Fruit fly (Drosophila melanogaster) Kc167 (cell line): Measurements from ENCODE around the gene CCDC53.

Source experiments
- Myc ChIP-seq: fragments of >200 bp; optimal IDR thresholded peaks from 2 replicates; lab custom pipeline; 2017; ENCODE audit warnings: missing external identifiers
- Sin3A ChIP-seq: fragments of >200 bp; optimal IDR thresholded peaks from 2 replicates; lab custom pipeline; 2018; ENCODE audit warnings: missing external identifiers
- h ChIP-seq: fragments of >200 bp; optimal IDR thresholded peaks from 3 replicates; lab custom pipeline; 2018; ENCODE audit warnings: missing external identifiers
- insv ChIP-seq: fragments of >200 bp; optimal IDR thresholded peaks from 3 replicates; lab custom pipeline; 2018; ENCODE audit warnings: missing external identifiers
- psq ChIP-seq: fragments of >200 bp; optimal IDR thresholded peaks from 2 replicates; lab custom pipeline; 2017; ENCODE audit warnings: missing external identifiers
- ttk ChIP-seq: sonication (Bioruptor generic); optimal IDR thresholded peaks from 2 replicates; lab custom pipeline; 2017; ENCODE audit warnings: missing external identifiers

CCDC53 gene

dm6 chr2L:8081640-8082485, 41.0 kb downstream of the CCDC53 start:
- TF ChIP-seq h = no peak
- TF ChIP-seq Myc = no peak
- no peak for TF ChIP-seq insv (lab: Kevin White, UChicago)
- TF ChIP-seq Sin3A = no peak
- TF ChIP-seq psq = no peak
- TF ChIP-seq ttk = no peak

DNA sequence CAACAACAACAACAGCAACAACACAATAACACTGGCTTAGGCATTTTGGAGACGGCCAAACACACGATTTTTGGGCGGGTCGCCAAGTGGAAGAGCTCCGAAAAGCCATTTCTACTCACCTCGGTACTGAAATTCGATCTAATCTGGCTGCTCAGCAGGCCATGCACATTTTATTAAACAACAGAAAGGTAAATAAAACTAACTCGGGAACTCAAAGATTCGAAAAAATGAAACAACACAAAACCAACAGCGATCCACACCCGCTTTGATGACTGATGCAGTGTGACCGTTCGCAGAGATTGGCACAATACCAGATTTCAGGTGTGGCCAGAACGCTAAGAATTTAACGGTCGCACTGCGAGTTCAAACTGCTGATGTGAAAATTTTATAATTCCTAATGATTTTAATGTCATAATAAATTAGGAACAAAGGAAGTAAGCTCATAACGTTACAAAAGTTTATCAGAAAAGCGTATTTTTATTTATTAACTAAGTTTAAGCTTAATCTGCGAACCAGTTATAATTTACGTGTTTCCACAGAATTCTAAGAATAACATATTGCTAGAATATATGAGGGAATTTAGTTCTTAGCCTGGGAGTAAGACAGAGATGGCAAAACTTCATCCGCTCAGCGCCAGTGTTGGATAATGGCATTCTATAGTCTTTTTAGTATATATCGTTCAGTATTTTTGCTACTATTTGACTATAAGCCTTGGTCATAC, 41.9 kb downstream of the CCDC53 start, which contains the start of gene Mcr:
TSS of gene Mcr (minus strand) at position 291 of the 721 bp plus-strand sequence.
- TF ChIP-seq Sin3A = no peak
- TF ChIP-seq psq = no peak
- no peak for TF ChIP-seq Myc
- TF ChIP-seq h = no peak
- TF ChIP-seq insv (lab: Kevin White, UChicago) = no peak
- TF ChIP-seq ttk = no peak

- no peak for TF ChIP-seq Sin3A
- no peak for TF ChIP-seq h
- no peak for TF ChIP-seq insv (lab: Kevin White, UChicago)
- TF ChIP-seq ttk = no peak
- no peak for TF ChIP-seq Myc
- TF ChIP-seq psq = no peak
These were observed 42.3 kb downstream of the CCDC53 start, which contains the start of gene Bsg for dm6 chr2L:8083413-8083426. TSS of gene Bsg (plus strand) at chr2L:8083420.

dm6 chr2L:8083427-8084295, 42.8 kb downstream of the CCDC53 start:
- TF ChIP-seq Sin3A (no peak), ttk (no peak), insv (lab: Kevin White, UChicago) (no peak), Myc (no peak), psq (no peak), h (no peak)

dm6 chr2L:8084349-8085203, 43.7 kb downstream of the CCDC53 start:
- TF ChIP-seq Sin3A (no peak), ttk (no peak), insv (lab: Kevin White, UChicago) (no peak), Myc (no peak), h (no peak)

DNA sequence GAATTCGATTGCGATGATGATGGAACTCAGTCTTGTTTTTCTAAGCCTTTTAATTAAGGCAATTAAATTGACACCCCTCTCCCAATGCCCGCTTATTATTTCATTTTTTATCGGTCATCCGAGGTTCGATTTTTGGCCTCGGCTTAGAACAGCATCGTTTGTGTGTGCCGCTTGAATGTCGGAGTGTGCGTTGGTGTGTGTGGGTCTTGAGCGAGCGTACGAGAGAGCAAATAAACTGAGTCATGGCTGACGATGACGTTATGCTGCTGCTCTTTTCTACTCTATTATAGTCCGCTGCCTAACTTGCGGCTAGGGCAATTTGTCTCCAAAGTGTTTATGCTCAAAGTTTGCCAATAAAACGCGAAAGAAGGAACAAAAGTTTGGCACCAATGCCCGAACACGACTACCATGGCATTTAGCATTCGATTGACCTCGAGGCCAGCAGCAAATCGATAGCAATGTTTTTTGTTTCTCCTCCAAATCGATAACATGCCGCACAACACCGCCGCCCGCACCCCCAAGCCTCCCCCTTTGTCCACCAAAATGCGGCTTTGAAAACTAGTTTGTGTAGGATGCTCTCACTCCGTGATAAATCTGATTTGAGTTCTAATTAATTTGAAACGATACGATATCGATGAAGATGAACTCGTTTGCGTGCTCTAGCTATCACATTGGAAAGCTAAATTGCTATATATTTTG, 44.7 kb downstream of the CCDC53 start:
- TF ChIP-seq insv (lab: Kevin White, UChicago) = no peak
- no peak for TF ChIP-seq h
- TF ChIP-seq psq = no peak
- TF ChIP-seq Myc = no peak
- no peak for TF ChIP-seq Sin3A
- no peak for TF ChIP-seq ttk

dm6 chr2L:8086736-8087467, 46.0 kb downstream of the CCDC53 start:
- TF ChIP-seq ttk (no peak), psq (no peak), Myc (no peak), h (no peak), Sin3A (no peak), insv (lab: Kevin White, UChicago) (no peak)

DNA sequence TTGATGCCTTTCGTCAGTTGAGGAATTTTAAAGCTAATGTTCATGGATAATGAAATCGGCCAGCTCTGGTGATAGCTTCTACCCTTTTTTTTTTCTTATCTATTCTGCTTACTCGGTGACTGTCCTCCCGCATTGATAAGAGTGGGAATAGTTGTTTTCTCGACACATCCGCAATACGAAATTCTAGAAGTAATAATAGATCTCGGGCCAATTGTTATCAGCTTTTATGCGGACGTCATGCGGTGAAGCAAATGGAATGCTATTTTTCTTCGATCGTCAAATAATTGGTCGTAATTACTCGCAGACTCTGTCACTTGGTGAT, 46.5 kb downstream of the CCDC53 start:
- TF ChIP-seq insv (lab: Kevin White, UChicago) = no peak
- TF ChIP-seq psq = no peak
- TF ChIP-seq Sin3A = no peak
- no peak for TF ChIP-seq ttk
- no peak for TF ChIP-seq h
- TF ChIP-seq Myc = no peak

- no peak for TF ChIP-seq insv (lab: Kevin White, UChicago)
These were observed 47.3 kb downstream of the CCDC53 start for dm6 chr2L:8088025-8088789.

DNA sequence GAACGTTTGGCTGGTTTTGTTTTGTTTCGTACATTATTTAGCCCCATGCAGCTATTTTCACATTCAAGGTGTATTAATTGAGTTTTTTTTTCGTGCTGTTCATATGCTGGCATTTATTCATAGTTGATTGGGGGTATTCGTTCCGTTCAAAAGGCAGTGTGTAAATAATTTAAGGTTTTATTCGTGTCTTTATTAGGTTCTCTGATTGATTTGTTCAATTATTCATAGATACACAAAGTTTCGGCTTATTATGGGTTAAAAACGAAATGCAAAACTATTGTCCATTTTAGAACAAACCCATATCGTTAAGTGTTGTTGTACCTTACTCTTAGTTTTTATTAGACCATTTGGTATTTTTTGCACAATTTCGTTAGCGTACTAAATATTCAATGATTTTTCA, 50.5 kb downstream of the CCDC53 start:
- TF ChIP-seq insv (lab: Kevin White, UChicago) (no peak), Sin3A (no peak)
